Worm (Caenorhabditis elegans) whole organism, young adult: ENCODE measurements around the gene syd-2.

Source experiments
- lin-35 ChIP-seq, 3 experiments: fragments of 150-350 bp in 2 of 3; sonication (generic microtip) in 1 of 3; optimal IDR thresholded peaks; 2 replicates each; lab custom pipeline; 2014 to 2018; ENCODE audit warnings: missing biosample characterization in 3 of 3, missing genetic modification characterization in 3 of 3, missing genetic modification reagents in 3 of 3
- unc-62 ChIP-seq: fragments of 150-350 bp; optimal IDR thresholded peaks from 2 replicates; lab custom pipeline; 2014; ENCODE audit warnings: missing biosample characterization, missing genetic modification reagents, missing genetic modification characterization
- ztf-28 ChIP-seq: fragments of 200-800 bp; sonication (Bioruptor generic); IDR thresholded peaks from 2 replicates; pipeline ENCODE4 v1.3.6; 2022; ENCODE audit warnings: missing genetic modification reagents, missing genetic modification characterization, missing compliant biosample characterization

ce11 chrX:10599719-10600155 lies 44.7 kb upstream of the syd-2 start:
- no peak for TF ChIP-seq unc-62 (GFP tag; lab: Kevin White, UChicago)
- TF ChIP-seq ztf-28 (GFP tag; lab: Robert Waterston, UW), result no peak
- no peak for TF ChIP-seq lin-35 (GFP tag; optimal IDR thresholded peaks at IDR 0.05; lab: Kevin White, UChicago)
